Worm (Caenorhabditis elegans) whole organism, early embryonic: ENCODE data around the gene F29B9.8.

Source experiments
- ama-1 ChIP-seq: fragments of 150-350 bp; optimal IDR thresholded peaks from 2 replicates; lab custom pipeline; 2014
- ets-7 ChIP-seq: sonication (generic microtip); optimal IDR thresholded peaks from 2 replicates; lab custom pipeline; 2016; ENCODE audit warnings: missing genotype, missing genetic modification characterization, missing compliant biosample characterization
- flt-1 ChIP-seq: fragments of 200-800 bp; sonication (Bioruptor generic); IDR thresholded peaks from 2 replicates; pipeline ENCODE4 v1.3.6; 2022; ENCODE audit warnings: missing genetic modification characterization, missing compliant biosample characterization
- hmbx-1 ChIP-seq: sonication (generic microtip); optimal IDR thresholded peaks from 2 replicates; lab custom pipeline; 2016; ENCODE audit warnings: mild to moderate bottlenecking, missing genetic modification characterization, missing compliant biosample characterization
- pes-1 ChIP-seq: fragments of 200-800 bp; sonication (Bioruptor generic); IDR thresholded peaks from 2 replicates; pipeline ENCODE4 v1.3.6; 2022; ENCODE audit warnings: missing genetic modification reagents, missing genetic modification characterization, missing compliant biosample characterization
- tbx-11 ChIP-seq: fragments of 200-800 bp; sonication (Bioruptor generic); IDR thresholded peaks from 2 replicates; pipeline ENCODE4 v1.3.6; 2022; ENCODE audit warnings: missing genetic modification characterization, missing compliant biosample characterization

DNA sequence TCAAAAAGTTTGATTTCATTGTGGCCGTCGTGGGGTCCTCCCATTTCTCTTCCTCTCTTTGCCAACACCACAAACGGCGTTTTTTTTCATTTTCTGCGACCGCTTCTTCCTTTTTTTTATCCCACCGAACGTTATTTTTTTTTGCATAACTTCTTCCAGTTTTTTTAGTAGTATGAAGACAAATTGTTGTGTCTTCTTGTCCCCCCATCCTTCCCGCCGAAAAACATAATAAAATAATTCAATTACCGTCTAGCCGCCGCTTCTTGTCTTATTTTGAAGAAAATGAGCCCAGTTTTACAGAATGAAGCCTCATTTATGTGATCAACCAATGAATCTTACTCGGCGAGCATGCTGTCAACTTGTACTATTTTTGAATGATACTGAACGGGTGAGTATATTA is 21.8 kb downstream of the F29B9.8 start, which contains the start of gene F29B9.12:
- TF ChIP-seq pes-1 (GFP tag; lab: Robert Waterston, UW) (no peak), tbx-11 (GFP tag; lab: Robert Waterston, UW) (no peak), flt-1 (GFP tag; lab: Robert Waterston, UW) (no peak), ama-1 (lab: Kevin White, UChicago) (no peak), hmbx-1 (tag; lab: Kevin White, UChicago) (no peak), ets-7 (tag; lab: Kevin White, UChicago) (no peak)
